Fruit fly (Drosophila melanogaster): ENCODE results near the gene orb2.
A peak's percentile ranks its signal among the peaks of the same experiment; 100 is the strongest.

The orb2 gene

dm6 chr3L:8925679-8926078 is 28.6 kb downstream of the orb2 start (continued):
- TF ChIP-seq lab (GFP tag; optimal IDR thresholded peaks at IDR 0.05) (peak; percentile 39), dm (GFP tag; optimal IDR thresholded peaks at IDR 0.05) (no peak), ab (GFP tag; optimal IDR thresholded peaks at IDR 0.05) (no peak), az2 (GFP tag; optimal IDR thresholded peaks at IDR 0.05) (no peak), CG6254 (GFP tag; optimal IDR thresholded peaks at IDR 0.05) (peak; percentile 58), D (optimal IDR thresholded peaks at IDR 0.05) (no peak), D (GFP tag; optimal IDR thresholded peaks at IDR 0.05) (peak; percentile 62), CG3847 (GFP tag; IDR thresholded peaks at IDR 0.05) (no peak), CG9727 (GFP tag; optimal IDR thresholded peaks at IDR 0.05) (no peak), CG18262 (tag; optimal IDR thresholded peaks at IDR 0.05) (peak; percentile 29), lola (GFP tag; optimal IDR thresholded peaks at IDR 0.05) (peak in 1 of 3 experiments; percentile 38), CG2129 (GFP tag; IDR thresholded peaks at IDR 0.05; ENCODE audit: partially characterized antibody) (no peak), CG2875 (GFP tag; optimal IDR thresholded peaks at IDR 0.05) (peak; percentile 83), Drgx (GFP tag; IDR thresholded peaks at IDR 0.05) (no peak), sna (GFP tag; IDR thresholded peaks at IDR 0.05; ENCODE audit: partially characterized antibody) (no peak), mam (GFP tag; optimal IDR thresholded peaks at IDR 0.05) (no peak), Ssrp (tag; optimal IDR thresholded peaks at IDR 0.05) (no peak), Usf (GFP tag; optimal IDR thresholded peaks at IDR 0.05) (no peak), gsb-n (tag; optimal IDR thresholded peaks at IDR 0.05) (peak; percentile 66), dan (GFP tag; IDR thresholded peaks at IDR 0.05) (no peak), sens (GFP tag) (peak; percentile 85), Stat92E (GFP tag; optimal IDR thresholded peaks at IDR 0.05) (peak in 1 of 3 experiments; percentile 47), fu2 (GFP tag; optimal IDR thresholded peaks at IDR 0.05) (no peak), CG13424 (tag; optimal IDR thresholded peaks at IDR 0.05) (peak; percentile 23), HHEX (GFP tag; optimal IDR thresholded peaks at IDR 0.05) (peak; percentile 28), cato (GFP tag; optimal IDR thresholded peaks at IDR 0.05; ENCODE audit: borderline replicate concordance) (no peak), CG10267 (tag; optimal IDR thresholded peaks at IDR 0.05) (no peak), CG7556 (GFP tag; optimal IDR thresholded peaks at IDR 0.05) (peak; percentile 10), CG17568 (GFP tag; optimal IDR thresholded peaks at IDR 0.05) (peak; percentile 27), Dek (tag; optimal IDR thresholded peaks at IDR 0.05) (no peak), CG12769 (tag; optimal IDR thresholded peaks at IDR 0.05) (no peak), CG14860 (GFP tag; IDR thresholded peaks at IDR 0.05; ENCODE audit: partially characterized antibody) (no peak), Asciz (GFP tag; optimal IDR thresholded peaks at IDR 0.05) (peak; percentile 85), Poxn (GFP tag; IDR thresholded peaks at IDR 0.05) (no peak), phol (tag; optimal IDR thresholded peaks at IDR 0.05) (no peak), Med (GFP tag) (peak; percentile 54), CG10654 (GFP tag; optimal IDR thresholded peaks at IDR 0.05) (no peak), Sox100B (GFP tag; optimal IDR thresholded peaks at IDR 0.05) (peak; percentile 60), CoRest (tag; optimal IDR thresholded peaks at IDR 0.05) (peak; percentile 33), bab2 (GFP tag; optimal IDR thresholded peaks at IDR 0.05) (peak; percentile 10), CG2202 (tag; optimal IDR thresholded peaks at IDR 0.05) (peak; percentile 68), pita (GFP tag; optimal IDR thresholded peaks at IDR 0.05) (no peak), wek (GFP tag; optimal IDR thresholded peaks at IDR 0.05) (peak; percentile 56), Bdp1 (GFP tag; optimal IDR thresholded peaks at IDR 0.05) (no peak), hb (GFP tag; IDR thresholded peaks at IDR 0.05; ENCODE audit: partially characterized antibody) (no peak), en (GFP tag; optimal IDR thresholded peaks at IDR 0.05) (no peak), ssp (GFP tag; IDR thresholded peaks at IDR 0.05) (no peak), oc (tag; optimal IDR thresholded peaks at IDR 0.05) (peak; percentile 62), ci (GFP tag; IDR thresholded peaks at IDR 0.05) (peak; percentile 75), CG4730 (GFP tag; IDR thresholded peaks at IDR 0.05) (no peak)

Data from whole organism, embryonic.